Worm (Caenorhabditis elegans) whole organism, L1 larva: Measurements from ENCODE around the gene paml-1.

Experiments used
- C04F5.9 ChIP-seq: sonication (generic microtip); optimal IDR thresholded peaks from 2 replicates; lab custom pipeline; 2016; ENCODE audit warnings: missing genetic modification characterization, missing compliant biosample characterization
- C16A3.4 ChIP-seq: fragments of 150-350 bp; optimal IDR thresholded peaks from 2 replicates; lab custom pipeline; 2014; ENCODE audit warnings: missing biosample characterization, missing genetic modification characterization
- F16B12.6 ChIP-seq: fragments of 150-350 bp; optimal IDR thresholded peaks from 2 replicates; lab custom pipeline; 2014; ENCODE audit warnings: missing biosample characterization, missing genetic modification characterization
- Y116A8C.19 ChIP-seq: sonication (generic microtip); optimal IDR thresholded peaks from 2 replicates; lab custom pipeline; 2016; ENCODE audit warnings: missing compliant biosample characterization, missing genetic modification characterization, borderline replicate concordance
- aha-1 ChIP-seq: fragments of 150-350 bp; optimal IDR thresholded peaks from 2 replicates; lab custom pipeline; 2014; ENCODE audit warnings: missing biosample characterization, missing genetic modification characterization
- aly-2 ChIP-seq: fragments of 150-350 bp; optimal IDR thresholded peaks from 2 replicates; lab custom pipeline; 2014; ENCODE audit warnings: missing biosample characterization, missing genetic modification characterization
- blmp-1 ChIP-seq: fragments of 150-350 bp; optimal IDR thresholded peaks from 2 replicates; lab custom pipeline; 2014; ENCODE audit warnings: missing biosample characterization, missing genetic modification characterization
- ceh-63 ChIP-seq: fragments of 200-800 bp; sonication (Bioruptor generic); optimal IDR thresholded peaks from 2 replicates; lab custom pipeline; 2018; ENCODE audit warnings: mild to moderate bottlenecking, missing genetic modification characterization, missing compliant biosample characterization
- ceh-88 ChIP-seq: fragments of 200-800 bp; sonication (Bioruptor generic); IDR thresholded peaks from 2 replicates; pipeline ENCODE4 v1.3.6; 2022; ENCODE audit warnings: missing genetic modification characterization, missing compliant biosample characterization
- ces-1 ChIP-seq: fragments of 150-350 bp; optimal IDR thresholded peaks from 2 replicates; lab custom pipeline; 2014; ENCODE audit warnings: missing biosample characterization, missing genetic modification reagents, missing genetic modification characterization
- dsc-1 ChIP-seq: sonication (generic microtip); optimal IDR thresholded peaks from 2 replicates; lab custom pipeline; 2016; ENCODE audit warnings: mild to moderate bottlenecking, missing genetic modification characterization, missing compliant biosample characterization
- efl-1 ChIP-seq, 4 experiments: fragments of 150-350 bp; optimal IDR thresholded peaks in 3 of 4; peaks in 1 of 4; 1 replicate in 1 of 4; 2 replicates in 3 of 4; lab custom pipeline; 2014; ENCODE audit warnings: missing biosample characterization in 2 of 4, missing genetic modification characterization in 2 of 4, missing genetic modification reagents in 2 of 4
- efl-3 ChIP-seq: fragments of 200-800 bp; sonication (Bioruptor generic); optimal IDR thresholded peaks from 2 replicates; lab custom pipeline; 2018; ENCODE audit warnings: mild to moderate bottlenecking, missing genetic modification characterization, missing compliant biosample characterization
- elt-2 ChIP-seq: sonication (generic microtip); optimal IDR thresholded peaks from 2 replicates; lab custom pipeline; 2016; ENCODE audit warnings: missing genetic modification characterization, mild to moderate bottlenecking, inconsistent platforms, missing compliant biosample characterization, missing genetic modification reagents
- grh-1 ChIP-seq: fragments of 200-800 bp; sonication (Bioruptor generic); IDR thresholded peaks from 2 replicates; pipeline ENCODE4 v1.3.6; 2022; ENCODE audit warnings: missing genetic modification reagents, missing genetic modification characterization, missing compliant biosample characterization
- hpl-2 ChIP-seq: fragments of 150-350 bp; optimal IDR thresholded peaks from 2 replicates; lab custom pipeline; 2014; ENCODE audit warnings: missing biosample characterization, missing genetic modification reagents, missing genetic modification characterization
- irx-1 ChIP-seq: sonication (generic microtip); optimal IDR thresholded peaks from 2 replicates; lab custom pipeline; 2016; ENCODE audit warnings: missing genetic modification characterization, missing compliant biosample characterization
- jun-1 ChIP-seq: fragments of 150-350 bp; optimal IDR thresholded peaks from 2 replicates; lab custom pipeline; 2014; ENCODE audit warnings: missing biosample characterization, missing genetic modification reagents, missing genetic modification characterization
- lin-14 ChIP-seq: fragments of 200-800 bp; sonication (Bioruptor generic); optimal IDR thresholded peaks from 2 replicates; lab custom pipeline; 2018; ENCODE audit warnings: mild to moderate bottlenecking, missing genetic modification characterization, moderate library complexity, missing compliant biosample characterization
- lin-35 ChIP-seq, 2 experiments: fragments of 150-350 bp; optimal IDR thresholded peaks; 2 replicates each; lab custom pipeline; 2014; ENCODE audit warnings: missing biosample characterization in 2 of 2, missing genetic modification characterization in 2 of 2, missing genetic modification reagents in 2 of 2
- lir-3 ChIP-seq: sonication (generic microtip); optimal IDR thresholded peaks from 2 replicates; lab custom pipeline; 2016; ENCODE audit warnings: mild to moderate bottlenecking, missing genetic modification characterization, moderate library complexity, missing compliant biosample characterization; ENCODE audit not compliant: poor library complexity
- mef-2 ChIP-seq: fragments of 150-350 bp; optimal IDR thresholded peaks from 2 replicates; lab custom pipeline; 2014; ENCODE audit warnings: missing biosample characterization, missing genetic modification characterization
- nhr-12 ChIP-seq: sonication (generic microtip); optimal IDR thresholded peaks from 2 replicates; lab custom pipeline; 2017; ENCODE audit warnings: missing biosample characterization, missing genetic modification characterization
- nhr-19 ChIP-seq: fragments of 200-800 bp; sonication (Bioruptor generic); conservative IDR thresholded peaks from 2 replicates; pipeline ENCODE4 v1.3.6; 2022; ENCODE audit warnings: missing genetic modification characterization, missing compliant biosample characterization
- nhr-20 ChIP-seq: sonication (generic microtip); optimal IDR thresholded peaks from 2 replicates; lab custom pipeline; 2016; ENCODE audit warnings: mild to moderate bottlenecking, missing genetic modification characterization, missing compliant biosample characterization
- nhr-47 ChIP-seq: sonication (generic microtip); optimal IDR thresholded peaks from 2 replicates; lab custom pipeline; 2016; ENCODE audit warnings: mild to moderate bottlenecking, missing genetic modification characterization, moderate library complexity, missing compliant biosample characterization
- nhr-71 ChIP-seq: sonication (generic microtip); optimal IDR thresholded peaks from 2 replicates; lab custom pipeline; 2016; ENCODE audit warnings: mild to moderate bottlenecking, missing genetic modification characterization, moderate library complexity, missing compliant biosample characterization
- nhr-76 ChIP-seq: sonication (generic microtip); optimal IDR thresholded peaks from 2 replicates; lab custom pipeline; 2017; ENCODE audit warnings: missing biosample characterization, missing genetic modification characterization
- nhr-85 ChIP-seq: sonication (generic microtip); peaks from one replicate; lab custom pipeline; 2016; ENCODE audit warnings: missing genetic modification characterization, inconsistent platforms, missing compliant biosample characterization
- nhr-90 ChIP-seq: sonication (generic microtip); optimal IDR thresholded peaks from 2 replicates; lab custom pipeline; 2016; ENCODE audit warnings: mild to moderate bottlenecking, missing genetic modification characterization, missing compliant biosample characterization; ENCODE audit not compliant: poor library complexity
- pag-3 ChIP-seq: sonication (generic microtip); optimal IDR thresholded peaks from 2 replicates; lab custom pipeline; 2017; ENCODE audit warnings: missing genetic modification characterization, mild to moderate bottlenecking, missing compliant biosample characterization, antibody characterized with exemption, borderline replicate concordance; ENCODE audit not compliant: insufficient read depth
- pax-3 ChIP-seq: fragments of 200-800 bp; sonication (Bioruptor generic); optimal IDR thresholded peaks from 2 replicates; lab custom pipeline; 2018; ENCODE audit warnings: mild to moderate bottlenecking, missing genetic modification characterization, moderate library complexity, missing compliant biosample characterization
- rnt-1 ChIP-seq: sonication (generic microtip); optimal IDR thresholded peaks from 2 replicates; lab custom pipeline; 2016; ENCODE audit warnings: mild to moderate bottlenecking, missing genetic modification characterization, moderate library complexity, missing compliant biosample characterization
- snu-23 ChIP-seq: sonication (generic microtip); optimal IDR thresholded peaks from 2 replicates; lab custom pipeline; 2016; ENCODE audit warnings: missing genetic modification characterization, missing compliant biosample characterization
- sox-4 ChIP-seq: sonication (generic microtip); optimal IDR thresholded peaks from 2 replicates; lab custom pipeline; 2016; ENCODE audit warnings: missing genetic modification characterization, missing compliant biosample characterization
- sup-37 ChIP-seq: fragments of 200-800 bp; sonication (Bioruptor generic); optimal IDR thresholded peaks from 2 replicates; lab custom pipeline; 2018; ENCODE audit warnings: mild to moderate bottlenecking, missing genetic modification characterization, missing compliant biosample characterization
- swsn-7 ChIP-seq: sonication (generic microtip); optimal IDR thresholded peaks from 2 replicates; lab custom pipeline; 2016; ENCODE audit warnings: missing genetic modification characterization, missing compliant biosample characterization
- tbx-2 ChIP-seq: sonication (generic microtip); optimal IDR thresholded peaks from 2 replicates; lab custom pipeline; 2016; ENCODE audit warnings: missing genetic modification characterization, missing compliant biosample characterization
- unc-62 ChIP-seq: fragments of 150-350 bp; optimal IDR thresholded peaks from 2 replicates; lab custom pipeline; 2014; ENCODE audit warnings: missing biosample characterization, missing genetic modification reagents, missing genetic modification characterization
- unc-86 ChIP-seq: sonication (generic microtip); optimal IDR thresholded peaks from 2 replicates; lab custom pipeline; 2016; ENCODE audit warnings: missing genetic modification characterization, missing compliant biosample characterization
- unc-98 ChIP-seq: fragments of 200-800 bp; sonication (Bioruptor generic); IDR thresholded peaks from 2 replicates; pipeline ENCODE4 v1.3.6; 2022; ENCODE audit warnings: missing genetic modification characterization, missing compliant biosample characterization
- zag-1 ChIP-seq: fragments of 150-350 bp; optimal IDR thresholded peaks from 2 replicates; lab custom pipeline; 2014; ENCODE audit warnings: missing biosample characterization, missing genetic modification characterization
- ztf-11 ChIP-seq, 2 experiments: sonication (generic microtip); optimal IDR thresholded peaks; 2 replicates each; lab custom pipeline; 2016 to 2017; ENCODE audit warnings: missing genetic modification characterization in 2 of 2, missing biosample characterization in 1 of 2, missing compliant biosample characterization in 1 of 2
- ztf-4 ChIP-seq: fragments of 150-350 bp; optimal IDR thresholded peaks from 2 replicates; lab custom pipeline; 2014; ENCODE audit warnings: missing biosample characterization, missing genetic modification characterization

The paml-1 gene

DNA sequence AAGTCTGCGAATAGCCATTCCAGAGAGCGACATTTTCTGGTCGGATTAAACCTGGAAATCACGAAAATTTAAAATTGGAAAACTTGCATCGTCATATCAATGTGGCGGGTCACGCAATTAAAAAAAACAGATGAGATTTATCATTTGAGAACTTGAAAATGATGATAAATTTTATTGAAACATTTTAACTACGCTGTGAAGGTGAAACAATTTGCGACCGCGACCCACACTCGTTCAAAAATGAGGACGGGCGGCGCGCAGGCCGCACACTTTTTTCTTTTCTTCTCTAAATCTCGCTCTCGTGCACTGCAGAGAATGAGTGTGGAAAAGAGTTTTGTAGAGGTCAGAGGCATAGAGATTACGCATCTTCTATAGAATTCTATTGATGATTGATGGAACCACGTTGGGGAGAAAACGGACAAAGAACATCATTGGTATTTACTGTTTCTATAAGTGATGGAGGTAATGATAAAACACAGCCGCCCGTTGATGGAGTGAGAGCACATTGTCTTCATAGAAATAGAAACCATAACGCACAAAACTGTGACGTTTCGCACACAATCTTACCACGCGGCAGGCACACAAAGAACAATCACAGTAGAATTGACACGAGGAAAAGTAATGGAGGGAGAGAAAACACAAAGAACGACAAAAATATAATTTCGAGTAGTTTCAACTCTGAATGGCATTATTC lies 17.1 kb downstream of the paml-1 start, which contains the start of gene cts-1 (continued):
- TF ChIP-seq efl-1 (optimal IDR thresholded peaks at IDR 0.05; lab: Kevin White, UChicago) (peak; percentile 72 to 73), efl-1 (GFP tag; optimal IDR thresholded peaks at IDR 0.05 in 1 of 2; lab: Kevin White, UChicago) (peak; percentile 50 to 93), unc-98 (GFP tag; lab: Robert Waterston, UW) (no peak), hpl-2 (GFP tag; lab: Kevin White, UChicago) (peak; percentile 77), C16A3.4 (tag; lab: Kevin White, UChicago) (peak; percentile 65), ztf-4 (peak; percentile 64), unc-86 (tag; lab: Kevin White, UChicago) (no peak), dsc-1 (tag; lab: Kevin White, UChicago) (peak; percentile 12), grh-1 (no peak), jun-1 (no peak), nhr-20 (tag; lab: Kevin White, UChicago) (peak; percentile 92), unc-62 (no peak), nhr-71 (tag; lab: Kevin White, UChicago) (peak; percentile 92), aha-1 (tag; lab: Kevin White, UChicago) (peak; percentile 21), nhr-76 (tag; lab: Kevin White, UChicago) (peak; percentile 30), pax-3 (peak; percentile 25), F16B12.6 (tag; lab: Kevin White, UChicago) (peak; percentile 43)

DNA sequence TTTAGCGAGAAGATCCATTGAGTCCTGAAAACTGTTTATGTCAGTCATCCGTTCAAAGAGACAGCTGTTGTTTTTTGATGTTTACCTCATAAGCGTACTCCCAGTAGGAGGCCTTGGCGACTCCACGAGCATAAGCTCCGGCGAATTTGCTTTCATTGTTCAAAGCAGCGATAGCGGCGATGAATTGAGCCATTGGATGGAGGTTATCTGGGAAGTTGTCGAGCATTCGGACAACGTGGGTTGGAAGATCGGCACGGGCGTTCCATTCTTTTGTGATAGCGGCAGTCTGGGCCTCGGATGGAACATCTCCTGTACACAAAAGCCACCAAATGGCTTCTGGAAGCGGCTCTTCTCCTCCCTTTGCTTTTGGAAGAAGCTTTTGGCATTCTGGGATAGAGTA lies 18.0 kb downstream of the paml-1 start:
- TF ChIP-seq efl-1 (optimal IDR thresholded peaks at IDR 0.05; lab: Kevin White, UChicago) (no peak), efl-1 (GFP tag; optimal IDR thresholded peaks at IDR 0.05 in 1 of 2; lab: Kevin White, UChicago) (peak in 1 of 2 experiments; percentile 94), zag-1 (tag; lab: Kevin White, UChicago) (no peak), tbx-2 (tag; lab: Kevin White, UChicago) (no peak), ztf-4 (no peak)

DNA sequence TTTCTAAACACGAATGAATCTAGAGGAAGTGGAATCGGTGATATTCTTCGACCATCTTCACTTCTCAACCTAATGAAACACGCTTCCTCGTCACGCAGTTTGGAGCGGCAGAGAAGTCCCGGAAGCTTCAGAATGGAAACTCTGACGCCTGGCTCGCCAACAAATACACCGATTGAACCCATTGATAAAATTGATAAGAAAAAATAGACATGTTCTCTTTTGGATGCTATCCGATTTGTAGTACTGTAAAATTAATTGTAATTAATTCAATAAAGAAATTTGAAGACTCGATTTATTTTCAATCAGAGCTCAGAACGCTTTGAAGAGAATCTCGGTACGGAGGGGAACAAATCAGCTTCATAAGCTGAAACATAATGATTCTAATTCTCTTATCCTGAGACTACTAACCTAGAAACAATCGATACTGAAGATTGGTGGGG lies 19.3 kb downstream of the paml-1 start:
- TF ChIP-seq lin-14 (GFP tag; lab: Kevin White, UChicago) (peak; percentile 24), ces-1 (GFP tag; lab: Kevin White, UChicago) (no peak), grh-1 (peak; percentile 58), efl-3 (no peak), ztf-4 (peak; percentile 92), snu-23 (GFP tag; lab: Kevin White, UChicago) (peak; percentile 75), sox-4 (tag; lab: Kevin White, UChicago) (no peak), elt-2 (tag; lab: Kevin White, UChicago) (peak; percentile 60), rnt-1 (tag; lab: Kevin White, UChicago) (peak; percentile 48), aly-2 (tag; lab: Kevin White, UChicago) (peak; percentile 99), ztf-11 (tag; optimal IDR thresholded peaks at IDR 0.05; lab: Kevin White, UChicago) (peak in 1 of 2 experiments; percentile 22), nhr-90 (tag; lab: Kevin White, UChicago) (peak; percentile 69), nhr-47 (tag; lab: Kevin White, UChicago) (peak; percentile 66), nhr-19 (GFP tag; lab: Robert Waterston, UW) (peak; percentile 61), ceh-63 (GFP tag; lab: Kevin White, UChicago) (no peak), nhr-85 (tag; lab: Kevin White, UChicago) (peak; percentile 4), lin-35 (GFP tag; optimal IDR thresholded peaks at IDR 0.05; lab: Kevin White, UChicago) (peak in 1 of 2 experiments; percentile 62), efl-1 (optimal IDR thresholded peaks at IDR 0.05; lab: Kevin White, UChicago) (peak; percentile 14 to 31), efl-1 (GFP tag; optimal IDR thresholded peaks at IDR 0.05 in 1 of 2; lab: Kevin White, UChicago) (peak in 1 of 2 experiments; percentile 92), hpl-2 (GFP tag; lab: Kevin White, UChicago) (peak; percentile 46), pag-3 (tag; lab: Kevin White, UChicago) (no peak), ceh-88 (GFP tag; lab: Robert Waterston, UW) (peak; percentile 45; the same call in 1 of the 2 replicates), swsn-7 (tag; lab: Kevin White, UChicago) (peak; percentile 28), tbx-2 (tag; lab: Kevin White, UChicago) (peak; percentile 49), C04F5.9 (peak; percentile 59), mef-2 (tag; lab: Kevin White, UChicago) (no peak), irx-1 (tag; lab: Kevin White, UChicago) (no peak), nhr-20 (tag; lab: Kevin White, UChicago) (peak; percentile 45), nhr-12 (tag; lab: Kevin White, UChicago) (no peak), lir-3 (tag; lab: Kevin White, UChicago) (peak; percentile 3), zag-1 (tag; lab: Kevin White, UChicago) (no peak), dsc-1 (tag; lab: Kevin White, UChicago) (peak; percentile 10), Y116A8C.19 (tag; lab: Kevin White, UChicago) (no peak), blmp-1 (tag; lab: Kevin White, UChicago) (no peak), sup-37 (GFP tag; lab: Kevin White, UChicago) (peak; percentile 38), aha-1 (tag; lab: Kevin White, UChicago) (no peak)
